Fruit fly (Drosophila melanogaster) whole organism, embryonic: Measurements from ENCODE around the gene CG6951.
A peak's percentile ranks its signal among the peaks of the same experiment; 100 is the strongest.

ENCODE experiments used
- B-H1 ChIP-seq: fragments of 200-800 bp; sonication (Bioruptor generic); IDR thresholded peaks from 3 replicates; pipeline ENCODE4 v1.3.6; 2022; ENCODE audit warnings: missing biosample characterization, missing genetic modification characterization
- Blimp-1 ChIP-seq: fragments of 200-800 bp; sonication (Bioruptor generic); optimal IDR thresholded peaks from 3 replicates; lab custom pipeline; 2018; ENCODE audit warnings: missing biosample characterization, missing genetic modification characterization, mild to moderate bottlenecking, moderate library complexity, missing genetic modification reagents
- CG10543 ChIP-seq: fragments of 200-800 bp; sonication (Bioruptor generic); optimal IDR thresholded peaks from 3 replicates; lab custom pipeline; 2017; ENCODE audit warnings: missing biosample characterization, mild to moderate bottlenecking, missing genetic modification characterization, moderate library complexity
- CG10565 ChIP-seq: fragments of 200-800 bp; sonication (Bioruptor generic); optimal IDR thresholded peaks from 3 replicates; lab custom pipeline; 2016; ENCODE audit warnings: missing biosample characterization, mild to moderate bottlenecking, missing genetic modification characterization
- CG11093 ChIP-seq: fragments of 200-800 bp; sonication (Bioruptor generic); IDR thresholded peaks from 3 replicates; pipeline ENCODE4 v1.3.6; 2022; ENCODE audit warnings: missing biosample characterization, missing genetic modification characterization
- CG12071 ChIP-seq: fragments of 200-800 bp; sonication (Bioruptor generic); optimal IDR thresholded peaks from 3 replicates; lab custom pipeline; 2018; ENCODE audit warnings: missing biosample characterization, mild to moderate bottlenecking, missing genetic modification characterization
- CG13123 ChIP-seq: fragments of 200-800 bp; sonication (Bioruptor generic); optimal IDR thresholded peaks from 2 replicates; lab custom pipeline; 2016; ENCODE audit warnings: missing biosample characterization, missing genetic modification characterization
- CG15011 ChIP-seq: fragments of 200-800 bp; sonication (Bioruptor generic); optimal IDR thresholded peaks from 3 replicates; lab custom pipeline; 2018; ENCODE audit warnings: missing biosample characterization, mild to moderate bottlenecking, missing genetic modification characterization
- CG16779 ChIP-seq: fragments of 200-800 bp; sonication (Bioruptor generic); IDR thresholded peaks from 2 replicates; pipeline ENCODE4 v1.3.6; 2022; ENCODE audit warnings: missing biosample characterization, missing genetic modification characterization
- CG17568 ChIP-seq: fragments of 200-800 bp; sonication (Bioruptor generic); optimal IDR thresholded peaks from 2 replicates; lab custom pipeline; 2018; ENCODE audit warnings: missing biosample characterization, mild to moderate bottlenecking, missing genetic modification characterization, moderate library complexity
- CG30431 ChIP-seq: fragments of 200-800 bp; sonication (Bioruptor generic); optimal IDR thresholded peaks from 2 replicates; lab custom pipeline; 2017; ENCODE audit warnings: missing biosample characterization, missing genetic modification characterization
- CG3281 ChIP-seq: fragments of 200-800 bp; sonication (Bioruptor generic); optimal IDR thresholded peaks from 3 replicates; lab custom pipeline; 2017; ENCODE audit warnings: missing biosample characterization, mild to moderate bottlenecking, missing genetic modification characterization
- CG33213 ChIP-seq: fragments of 200-800 bp; sonication (Bioruptor generic); optimal IDR thresholded peaks from 3 replicates; lab custom pipeline; 2016; ENCODE audit warnings: missing biosample characterization, missing genetic modification characterization
- CG43689 ChIP-seq: fragments of 200-800 bp; sonication (Bioruptor generic); IDR thresholded peaks from 2 replicates; pipeline ENCODE4 v1.3.6; 2022; ENCODE audit warnings: missing biosample characterization, missing genetic modification characterization
- CG4404 ChIP-seq: fragments of 200-800 bp; sonication (Bioruptor generic); IDR thresholded peaks from 2 replicates; pipeline ENCODE4 v1.3.6; 2022; ENCODE audit warnings: missing biosample characterization, missing genetic modification characterization
- CG6175 ChIP-seq: fragments of 200-800 bp; sonication (Bioruptor generic); IDR thresholded peaks from 3 replicates; pipeline ENCODE4 v1.3.6; 2022; ENCODE audit warnings: missing biosample characterization, missing genetic modification characterization
- CG6689 ChIP-seq: fragments of 200-800 bp; sonication (Bioruptor generic); IDR thresholded peaks from 2 replicates; pipeline ENCODE4 v1.3.6; 2022; ENCODE audit warnings: missing biosample characterization, missing genetic modification characterization
- CG6765 ChIP-seq: fragments of 200-800 bp; sonication (Bioruptor generic); optimal IDR thresholded peaks from 3 replicates; lab custom pipeline; 2017; ENCODE audit warnings: missing biosample characterization, mild to moderate bottlenecking, missing genetic modification characterization
- CG7745 ChIP-seq: fragments of 200-800 bp; sonication (Bioruptor generic); optimal IDR thresholded peaks from 2 replicates; lab custom pipeline; 2018; ENCODE audit warnings: missing biosample characterization, mild to moderate bottlenecking, missing genetic modification characterization, moderate library complexity
- CG9609 ChIP-seq: fragments of 200-800 bp; sonication (Bioruptor generic); optimal IDR thresholded peaks from 3 replicates; lab custom pipeline; 2016; ENCODE audit warnings: missing biosample characterization, missing genetic modification characterization
- Dek ChIP-seq: fragments of 200-800 bp; sonication (Bioruptor generic); optimal IDR thresholded peaks from 3 replicates; lab custom pipeline; 2019; ENCODE audit warnings: missing biosample characterization, mild to moderate bottlenecking, missing genetic modification characterization, moderate library complexity
- H15 ChIP-seq: fragments of 200-800 bp; sonication (Bioruptor generic); IDR thresholded peaks from 3 replicates; pipeline ENCODE4 v1.3.6; 2022; ENCODE audit warnings: missing biosample characterization, missing genetic modification characterization
- HLH54F ChIP-seq: fragments of 200-800 bp; sonication (Bioruptor generic); optimal IDR thresholded peaks from 3 replicates; lab custom pipeline; 2016; ENCODE audit warnings: missing biosample characterization, missing genetic modification characterization
- MTF-1 ChIP-seq: fragments of 200-800 bp; sonication (Bioruptor generic); optimal IDR thresholded peaks from 2 replicates; lab custom pipeline; 2018; ENCODE audit warnings: missing biosample characterization, mild to moderate bottlenecking, missing genetic modification characterization, borderline replicate concordance
- Mes4 ChIP-seq: fragments of 200-800 bp; sonication (Bioruptor generic); optimal IDR thresholded peaks from 2 replicates; lab custom pipeline; 2016; ENCODE audit warnings: missing biosample characterization, missing genetic modification characterization
- YL-1 ChIP-seq: fragments of 200-800 bp; sonication (Bioruptor generic); optimal IDR thresholded peaks from 3 replicates; lab custom pipeline; 2017; ENCODE audit warnings: missing biosample characterization, mild to moderate bottlenecking, missing genetic modification characterization
- abd-A ChIP-seq: fragments of 200-800 bp; sonication (Bioruptor generic); optimal IDR thresholded peaks from 3 replicates; lab custom pipeline; 2019; ENCODE audit warnings: missing biosample characterization, mild to moderate bottlenecking, missing genetic modification characterization, moderate library complexity
- bowl ChIP-seq: fragments of 200-800 bp; sonication (Bioruptor generic); IDR thresholded peaks from 2 replicates; pipeline ENCODE4 v1.3.6; 2022; ENCODE audit warnings: missing biosample characterization, missing genetic modification characterization
- cato ChIP-seq: fragments of 200-800 bp; sonication (Bioruptor generic); optimal IDR thresholded peaks from 2 replicates; lab custom pipeline; 2016; ENCODE audit warnings: missing biosample characterization, missing genetic modification characterization, borderline replicate concordance
- da ChIP-seq: fragments of 200-800 bp; sonication (Bioruptor generic); optimal IDR thresholded peaks from 2 replicates; lab custom pipeline; 2016; ENCODE audit warnings: missing biosample characterization, missing genetic modification characterization
- danr ChIP-seq: fragments of 200-800 bp; sonication (Bioruptor generic); IDR thresholded peaks from 2 replicates; pipeline ENCODE4 v1.3.6; 2022; ENCODE audit warnings: missing biosample characterization, missing genetic modification characterization
- fd3F ChIP-seq: fragments of 200-800 bp; sonication (Bioruptor generic); optimal IDR thresholded peaks from 2 replicates; lab custom pipeline; 2018; ENCODE audit warnings: missing biosample characterization, mild to moderate bottlenecking, missing genetic modification characterization, moderate library complexity
- fru ChIP-seq: fragments of >200 bp; optimal IDR thresholded peaks from 2 replicates; lab custom pipeline; 2017
- gt ChIP-seq: fragments of 200-800 bp; sonication (Bioruptor generic); IDR thresholded peaks from 2 replicates; pipeline ENCODE4 v1.3.6; 2022; ENCODE audit warnings: missing biosample characterization, missing genetic modification characterization
- h ChIP-seq: fragments of >200 bp; optimal IDR thresholded peaks from 2 replicates; lab custom pipeline; 2017
- hb ChIP-seq: fragments of 200-800 bp; sonication (Bioruptor generic); IDR thresholded peaks from 3 replicates; pipeline ENCODE4 v1.3.6; 2022; ENCODE audit warnings: missing biosample characterization, missing genetic modification characterization; ENCODE audit not compliant: partially characterized antibody
- her ChIP-seq: fragments of 200-800 bp; sonication (Bioruptor generic); optimal IDR thresholded peaks from 2 replicates; lab custom pipeline; 2016; ENCODE audit warnings: missing biosample characterization, missing genetic modification characterization
- nmo ChIP-seq: fragments of 200-800 bp; sonication (Bioruptor generic); optimal IDR thresholded peaks from 2 replicates; lab custom pipeline; 2018; ENCODE audit warnings: missing biosample characterization, mild to moderate bottlenecking, missing genetic modification characterization, moderate library complexity
- pita ChIP-seq: fragments of 200-800 bp; sonication (Bioruptor generic); optimal IDR thresholded peaks from 2 replicates; lab custom pipeline; 2017; ENCODE audit warnings: missing biosample characterization, mild to moderate bottlenecking, missing genetic modification characterization
- prd ChIP-seq, 3 experiments: fragments of >200 bp in 2 of 3; fragments of 200-800 bp in 1 of 3; sonication (Bioruptor generic) in 1 of 3; optimal IDR thresholded peaks in 2 of 3; IDR thresholded peaks in 1 of 3; 2 replicates in 2 of 3; 3 replicates in 1 of 3; pipeline versions ENCODE4 v1.3.6 to Lab custom; 2017 to 2022; ENCODE audit warnings: missing biosample characterization in 1 of 3, missing genetic modification characterization in 1 of 3
- pros ChIP-seq: fragments of 200-800 bp; sonication (Bioruptor generic); optimal IDR thresholded peaks from 3 replicates; lab custom pipeline; 2019; ENCODE audit warnings: missing biosample characterization, mild to moderate bottlenecking, missing genetic modification characterization, moderate library complexity
- ro ChIP-seq: fragments of 200-800 bp; sonication (Bioruptor generic); IDR thresholded peaks from 2 replicates; pipeline ENCODE4 v1.3.6; 2022; ENCODE audit warnings: missing biosample characterization, missing genetic modification characterization
- sima ChIP-seq: fragments of 200-800 bp; sonication (Bioruptor generic); optimal IDR thresholded peaks from 2 replicates; lab custom pipeline; 2016; ENCODE audit warnings: missing biosample characterization, missing genetic modification characterization
- sob ChIP-seq: fragments of 200-800 bp; sonication (Bioruptor generic); IDR thresholded peaks from 2 replicates; pipeline ENCODE4 v1.3.6; 2022; ENCODE audit warnings: missing biosample characterization, missing genetic modification characterization
- tna ChIP-seq: fragments of 200-800 bp; sonication (Bioruptor generic); IDR thresholded peaks from 2 replicates; pipeline ENCODE4 v1.3.6; 2022; ENCODE audit warnings: missing biosample characterization, missing genetic modification characterization; ENCODE audit not compliant: partially characterized antibody
- toy ChIP-seq: fragments of 200-800 bp; sonication (Bioruptor generic); IDR thresholded peaks from 2 replicates; pipeline ENCODE4 v1.3.6; 2022; ENCODE audit warnings: missing biosample characterization, missing genetic modification characterization
- unpg ChIP-seq: fragments of 200-800 bp; sonication (Bioruptor generic); optimal IDR thresholded peaks from 3 replicates; lab custom pipeline; 2018; ENCODE audit warnings: missing biosample characterization, mild to moderate bottlenecking, missing genetic modification characterization, moderate library complexity
- vnd ChIP-seq: fragments of 200-800 bp; sonication (Bioruptor generic); IDR thresholded peaks from 3 replicates; pipeline ENCODE4 v1.3.6; 2022; ENCODE audit warnings: missing biosample characterization, missing genetic modification characterization; ENCODE audit not compliant: partially characterized antibody

CG6951 gene

dm6 chr3L:20241987-20242982 is 1.2 kb downstream of the CG6951 start (continued):
- TF ChIP-seq CG33213, result no peak
- TF ChIP-seq CG11093 (GFP tag; lab: Robert Waterston, UW), result no peak
- no peak for TF ChIP-seq h (lab: Kevin White, UChicago)
- TF ChIP-seq Blimp-1 (GFP tag; lab: Kevin White, UChicago), result peak; percentile 40
- no peak; the same call in 1 of the 3 replicates for TF ChIP-seq B-H1
- no peak for TF ChIP-seq MTF-1 (GFP tag; lab: Kevin White, UChicago)
- peak; percentile 67 for TF ChIP-seq CG10543
- TF ChIP-seq fd3F, result peak; percentile 44
- TF ChIP-seq CG10565 (GFP tag; lab: Kevin White, UChicago), result no peak
- TF ChIP-seq CG6765 (GFP tag; lab: Kevin White, UChicago), result peak; percentile 9
- no peak for TF ChIP-seq cato
- peak; percentile 63; the same call in 1 of the 2 replicates for TF ChIP-seq CG6689 (GFP tag; lab: Robert Waterston, UW)
- TF ChIP-seq CG30431 (GFP tag; lab: Kevin White, UChicago), result no peak
- peak; percentile 64 for TF ChIP-seq CG3281 (GFP tag; lab: Kevin White, UChicago)
- TF ChIP-seq HLH54F (GFP tag; lab: Kevin White, UChicago), result no peak
- TF ChIP-seq toy (GFP tag; lab: Robert Waterston, UW), result no peak
- peak; percentile 33 for TF ChIP-seq unpg
- no peak for TF ChIP-seq CG16779
- TF ChIP-seq H15 (GFP tag; lab: Robert Waterston, UW), result peak; percentile 10; the same call in 1 of the 3 replicates
- no peak for TF ChIP-seq her (GFP tag; lab: Kevin White, UChicago)
- peak; percentile 4 for TF ChIP-seq CG13123
- TF ChIP-seq CG17568 (GFP tag; lab: Kevin White, UChicago), result no peak
- TF ChIP-seq Dek (tag; lab: Kevin White, UChicago), result peak; percentile 51
- TF ChIP-seq bowl, result no peak
- no peak for TF ChIP-seq ro (GFP tag; lab: Robert Waterston, UW)
- TF ChIP-seq abd-A (tag; lab: Kevin White, UChicago), result no peak
- TF ChIP-seq CG15011 (GFP tag; lab: Kevin White, UChicago), result no peak
- no peak for TF ChIP-seq sima
- peak; percentile 43 for TF ChIP-seq CG4404 (GFP tag; lab: Robert Waterston, UW)
- no peak for TF ChIP-seq YL-1
- peak; percentile 66 for TF ChIP-seq sob (GFP tag; lab: Robert Waterston, UW)
- TF ChIP-seq CG12071 (GFP tag; lab: Kevin White, UChicago), result no peak
- TF ChIP-seq nmo (GFP tag; lab: Kevin White, UChicago), result peak; percentile 79
- TF ChIP-seq fru, result no peak
- TF ChIP-seq CG6175 (GFP tag; lab: Robert Waterston, UW), result no peak
- no peak for TF ChIP-seq CG7745 (tag; lab: Kevin White, UChicago)
- TF ChIP-seq gt (GFP tag; lab: Robert Waterston, UW), result no peak
- TF ChIP-seq tna (GFP tag; lab: Robert Waterston, UW), result no peak
- TF ChIP-seq CG9609 (GFP tag; lab: Kevin White, UChicago), result no peak
- no peak; the same call in 1 of the 2 replicates for TF ChIP-seq danr
- TF ChIP-seq pros (GFP tag; lab: Kevin White, UChicago), result no peak
- no peak for TF ChIP-seq prd (optimal IDR thresholded peaks at IDR 0.05; lab: Kevin White, UChicago)
- peak; percentile 77 for TF ChIP-seq prd (GFP tag; IDR thresholded peaks at IDR 0.05; lab: Robert Waterston, UW)
- peak; percentile 54; the same call in 2 of the 3 replicates for TF ChIP-seq vnd (GFP tag; lab: Robert Waterston, UW)
- TF ChIP-seq hb (GFP tag; lab: Robert Waterston, UW), result 0 out of 3 replicates have a peak, but pooled peaks have one; percentile 11
- no peak for TF ChIP-seq Mes4 (GFP tag; lab: Kevin White, UChicago)
- no peak for TF ChIP-seq pita (GFP tag; lab: Kevin White, UChicago)
- TF ChIP-seq da (GFP tag; lab: Kevin White, UChicago), result no peak
- 0 out of 2 replicates have a peak, but pooled peaks have one; percentile 29 for TF ChIP-seq CG43689
